Worm (Caenorhabditis elegans) whole organism, L1 larva: ENCODE measurements around the gene pot-1.

Experiments used
- F16B12.6 ChIP-seq: fragments of 150-350 bp; optimal IDR thresholded peaks from 2 replicates; lab custom pipeline; 2014; ENCODE audit warnings: missing biosample characterization, missing genetic modification characterization
- Y116A8C.19 ChIP-seq: sonication (generic microtip); optimal IDR thresholded peaks from 2 replicates; lab custom pipeline; 2016; ENCODE audit warnings: missing compliant biosample characterization, missing genetic modification characterization, borderline replicate concordance
- aha-1 ChIP-seq: fragments of 150-350 bp; optimal IDR thresholded peaks from 2 replicates; lab custom pipeline; 2014; ENCODE audit warnings: missing biosample characterization, missing genetic modification characterization
- alr-1 ChIP-seq: fragments of 200-800 bp; sonication (Bioruptor generic); optimal IDR thresholded peaks from 2 replicates; lab custom pipeline; 2018; ENCODE audit warnings: borderline replicate concordance, mild to moderate bottlenecking, missing genetic modification characterization, missing compliant biosample characterization
- aly-2 ChIP-seq: fragments of 150-350 bp; optimal IDR thresholded peaks from 2 replicates; lab custom pipeline; 2014; ENCODE audit warnings: missing biosample characterization, missing genetic modification characterization
- ama-1 ChIP-seq: fragments of 150-350 bp; optimal IDR thresholded peaks from 2 replicates; lab custom pipeline; 2014
- blmp-1 ChIP-seq: fragments of 150-350 bp; optimal IDR thresholded peaks from 2 replicates; lab custom pipeline; 2014; ENCODE audit warnings: missing biosample characterization, missing genetic modification characterization
- ceh-63 ChIP-seq: fragments of 200-800 bp; sonication (Bioruptor generic); optimal IDR thresholded peaks from 2 replicates; lab custom pipeline; 2018; ENCODE audit warnings: mild to moderate bottlenecking, missing genetic modification characterization, missing compliant biosample characterization
- ceh-82 ChIP-seq, 3 experiments: fragments of 150-350 bp in 1 of 3; sonication (generic microtip) in 2 of 3; optimal IDR thresholded peaks; 2 replicates each; lab custom pipeline; 2014 to 2017; ENCODE audit warnings: missing biosample characterization in 3 of 3, missing genetic modification characterization in 3 of 3
- ces-1 ChIP-seq: fragments of 150-350 bp; optimal IDR thresholded peaks from 2 replicates; lab custom pipeline; 2014; ENCODE audit warnings: missing biosample characterization, missing genetic modification reagents, missing genetic modification characterization
- dpl-1 ChIP-seq, 3 experiments: fragments of 150-350 bp in 2 of 3; sonication (generic microtip) in 1 of 3; optimal IDR thresholded peaks; 2 replicates each; lab custom pipeline; 2014 to 2017; ENCODE audit warnings: missing biosample characterization in 3 of 3, missing genetic modification characterization in 3 of 3, missing genetic modification reagents in 3 of 3
- efl-1 ChIP-seq, 4 experiments: fragments of 150-350 bp; optimal IDR thresholded peaks in 3 of 4; peaks in 1 of 4; 1 replicate in 1 of 4; 2 replicates in 3 of 4; lab custom pipeline; 2014; ENCODE audit warnings: missing biosample characterization in 2 of 4, missing genetic modification characterization in 2 of 4, missing genetic modification reagents in 2 of 4
- efl-3 ChIP-seq: fragments of 200-800 bp; sonication (Bioruptor generic); optimal IDR thresholded peaks from 2 replicates; lab custom pipeline; 2018; ENCODE audit warnings: mild to moderate bottlenecking, missing genetic modification characterization, missing compliant biosample characterization
- egl-13 ChIP-seq: sonication (generic microtip); optimal IDR thresholded peaks from 2 replicates; lab custom pipeline; 2016; ENCODE audit warnings: missing genotype, missing genetic modification reagents, missing genetic modification characterization, missing compliant biosample characterization
- egl-27 ChIP-seq, 2 experiments: fragments of 150-350 bp in 1 of 2; sonication (generic microtip); optimal IDR thresholded peaks; 3 replicates each; lab custom pipeline; 2017 to 2018; ENCODE audit warnings: missing biosample characterization in 2 of 2, missing genetic modification characterization in 2 of 2, missing genetic modification reagents in 2 of 2
- elt-2 ChIP-seq: sonication (generic microtip); optimal IDR thresholded peaks from 2 replicates; lab custom pipeline; 2016; ENCODE audit warnings: missing genetic modification characterization, mild to moderate bottlenecking, inconsistent platforms, missing compliant biosample characterization, missing genetic modification reagents
- elt-3 ChIP-seq, 6 experiments: fragments of 150-350 bp in 1 of 6; sonication (generic microtip); optimal IDR thresholded peaks; 2 replicates each; lab custom pipeline; 2017 to 2018; ENCODE audit warnings: missing biosample characterization in 6 of 6, missing genetic modification characterization in 6 of 6, inconsistent platforms in 1 of 6
- ets-5 ChIP-seq: fragments of 200-800 bp; sonication (Bioruptor generic); IDR thresholded peaks from 2 replicates; pipeline ENCODE4 v1.3.6; 2022; ENCODE audit warnings: missing genetic modification characterization, missing compliant biosample characterization
- fkh-10 ChIP-seq: sonication (generic microtip); optimal IDR thresholded peaks from 2 replicates; lab custom pipeline; 2017; ENCODE audit warnings: missing biosample characterization, missing genetic modification reagents, missing genetic modification characterization
- fkh-8 ChIP-seq: sonication (generic microtip); optimal IDR thresholded peaks from 2 replicates; lab custom pipeline; 2016; ENCODE audit warnings: mild to moderate bottlenecking, missing genetic modification characterization, missing compliant biosample characterization
- grh-1 ChIP-seq: fragments of 200-800 bp; sonication (Bioruptor generic); IDR thresholded peaks from 2 replicates; pipeline ENCODE4 v1.3.6; 2022; ENCODE audit warnings: missing genetic modification reagents, missing genetic modification characterization, missing compliant biosample characterization
- hlh-17 ChIP-seq: fragments of 200-800 bp; sonication (Bioruptor generic); optimal IDR thresholded peaks from 2 replicates; lab custom pipeline; 2018; ENCODE audit warnings: missing genetic modification characterization, mild to moderate bottlenecking, missing compliant biosample characterization, moderate library complexity, borderline replicate concordance
- hpl-2 ChIP-seq: fragments of 150-350 bp; optimal IDR thresholded peaks from 2 replicates; lab custom pipeline; 2014; ENCODE audit warnings: missing biosample characterization, missing genetic modification reagents, missing genetic modification characterization
- isw-1 ChIP-seq: fragments of 200-800 bp; sonication (Bioruptor generic); IDR thresholded peaks from 2 replicates; pipeline ENCODE4 v1.3.6; 2022; ENCODE audit warnings: missing genetic modification characterization, missing compliant biosample characterization
- lin-15B ChIP-seq: fragments of 150-350 bp; sonication (generic microtip); optimal IDR thresholded peaks from 3 replicates; lab custom pipeline; 2014; ENCODE audit warnings: missing biosample characterization, missing genetic modification characterization
- lin-35 ChIP-seq, 2 experiments: fragments of 150-350 bp; optimal IDR thresholded peaks; 2 replicates each; lab custom pipeline; 2014; ENCODE audit warnings: missing biosample characterization in 2 of 2, missing genetic modification characterization in 2 of 2, missing genetic modification reagents in 2 of 2
- lin-39 ChIP-seq: fragments of 150-350 bp; optimal IDR thresholded peaks from 2 replicates; lab custom pipeline; 2014; ENCODE audit warnings: missing biosample characterization, missing genetic modification reagents, missing genetic modification characterization
- lsy-2 ChIP-seq, 2 experiments: fragments of 150-350 bp; optimal IDR thresholded peaks; 2 replicates each; lab custom pipeline; 2014; ENCODE audit warnings: missing biosample characterization in 2 of 2, missing genetic modification characterization in 2 of 2
- mdl-1 ChIP-seq, 2 experiments: fragments of 150-350 bp; optimal IDR thresholded peaks; 2 replicates each; lab custom pipeline; 2014 to 2017; ENCODE audit warnings: missing biosample characterization in 2 of 2, missing genetic modification characterization in 2 of 2, inconsistent platforms in 1 of 2
- mef-2 ChIP-seq: fragments of 150-350 bp; optimal IDR thresholded peaks from 2 replicates; lab custom pipeline; 2014; ENCODE audit warnings: missing biosample characterization, missing genetic modification characterization
- mep-1 ChIP-seq: fragments of 150-350 bp; optimal IDR thresholded peaks from 2 replicates; lab custom pipeline; 2014; ENCODE audit warnings: missing biosample characterization, missing genetic modification characterization
- nhr-11 ChIP-seq: fragments of 150-350 bp; optimal IDR thresholded peaks from 2 replicates; lab custom pipeline; 2014; ENCODE audit warnings: missing biosample characterization, missing genetic modification characterization
- nhr-12 ChIP-seq: sonication (generic microtip); optimal IDR thresholded peaks from 2 replicates; lab custom pipeline; 2017; ENCODE audit warnings: missing biosample characterization, missing genetic modification characterization
- nhr-19 ChIP-seq: fragments of 200-800 bp; sonication (Bioruptor generic); conservative IDR thresholded peaks from 2 replicates; pipeline ENCODE4 v1.3.6; 2022; ENCODE audit warnings: missing genetic modification characterization, missing compliant biosample characterization
- nhr-20 ChIP-seq: sonication (generic microtip); optimal IDR thresholded peaks from 2 replicates; lab custom pipeline; 2016; ENCODE audit warnings: mild to moderate bottlenecking, missing genetic modification characterization, missing compliant biosample characterization
- nhr-28 ChIP-seq: fragments of 150-350 bp; optimal IDR thresholded peaks from 2 replicates; lab custom pipeline; 2014; ENCODE audit warnings: missing biosample characterization, missing genetic modification characterization
- nhr-47 ChIP-seq: sonication (generic microtip); optimal IDR thresholded peaks from 2 replicates; lab custom pipeline; 2016; ENCODE audit warnings: mild to moderate bottlenecking, missing genetic modification characterization, moderate library complexity, missing compliant biosample characterization
- nhr-71 ChIP-seq: sonication (generic microtip); optimal IDR thresholded peaks from 2 replicates; lab custom pipeline; 2016; ENCODE audit warnings: mild to moderate bottlenecking, missing genetic modification characterization, moderate library complexity, missing compliant biosample characterization
- nhr-77 ChIP-seq: fragments of 150-350 bp; optimal IDR thresholded peaks from 2 replicates; lab custom pipeline; 2014; ENCODE audit warnings: missing biosample characterization, missing genetic modification characterization
- nhr-85 ChIP-seq: sonication (generic microtip); peaks from one replicate; lab custom pipeline; 2016; ENCODE audit warnings: missing genetic modification characterization, inconsistent platforms, missing compliant biosample characterization
- nhr-90 ChIP-seq: sonication (generic microtip); optimal IDR thresholded peaks from 2 replicates; lab custom pipeline; 2016; ENCODE audit warnings: mild to moderate bottlenecking, missing genetic modification characterization, missing compliant biosample characterization; ENCODE audit not compliant: poor library complexity
- pag-3 ChIP-seq: sonication (generic microtip); optimal IDR thresholded peaks from 2 replicates; lab custom pipeline; 2017; ENCODE audit warnings: missing genetic modification characterization, mild to moderate bottlenecking, missing compliant biosample characterization, antibody characterized with exemption, borderline replicate concordance; ENCODE audit not compliant: insufficient read depth
- pax-3 ChIP-seq: fragments of 200-800 bp; sonication (Bioruptor generic); optimal IDR thresholded peaks from 2 replicates; lab custom pipeline; 2018; ENCODE audit warnings: mild to moderate bottlenecking, missing genetic modification characterization, moderate library complexity, missing compliant biosample characterization
- skn-1 ChIP-seq: fragments of 150-350 bp; optimal IDR thresholded peaks from 2 replicates; lab custom pipeline; 2014; ENCODE audit warnings: missing biosample characterization, missing genetic modification characterization
- snu-23 ChIP-seq: sonication (generic microtip); optimal IDR thresholded peaks from 2 replicates; lab custom pipeline; 2016; ENCODE audit warnings: missing genetic modification characterization, missing compliant biosample characterization
- swsn-7 ChIP-seq: sonication (generic microtip); optimal IDR thresholded peaks from 2 replicates; lab custom pipeline; 2016; ENCODE audit warnings: missing genetic modification characterization, missing compliant biosample characterization
- tlp-1 ChIP-seq: fragments of 150-350 bp; optimal IDR thresholded peaks from 2 replicates; lab custom pipeline; 2014; ENCODE audit warnings: missing biosample characterization, missing genetic modification characterization
- unc-30 ChIP-seq: sonication (generic microtip); optimal IDR thresholded peaks from 2 replicates; lab custom pipeline; 2017; ENCODE audit warnings: missing biosample characterization, missing genetic modification characterization
- unc-86 ChIP-seq: sonication (generic microtip); optimal IDR thresholded peaks from 2 replicates; lab custom pipeline; 2016; ENCODE audit warnings: missing genetic modification characterization, missing compliant biosample characterization
- unc-98 ChIP-seq: fragments of 200-800 bp; sonication (Bioruptor generic); IDR thresholded peaks from 2 replicates; pipeline ENCODE4 v1.3.6; 2022; ENCODE audit warnings: missing genetic modification characterization, missing compliant biosample characterization
- xbp-1 ChIP-seq: sonication (generic microtip); optimal IDR thresholded peaks from 2 replicates; lab custom pipeline; 2016; ENCODE audit warnings: missing genetic modification characterization, missing compliant biosample characterization
- zag-1 ChIP-seq: fragments of 150-350 bp; optimal IDR thresholded peaks from 2 replicates; lab custom pipeline; 2014; ENCODE audit warnings: missing biosample characterization, missing genetic modification characterization
- zip-4 ChIP-seq: fragments of 200-800 bp; sonication (Bioruptor generic); optimal IDR thresholded peaks from 2 replicates; lab custom pipeline; 2018; ENCODE audit warnings: mild to moderate bottlenecking, missing genetic modification characterization, moderate library complexity, missing compliant biosample characterization

pot-1 gene

DNA sequence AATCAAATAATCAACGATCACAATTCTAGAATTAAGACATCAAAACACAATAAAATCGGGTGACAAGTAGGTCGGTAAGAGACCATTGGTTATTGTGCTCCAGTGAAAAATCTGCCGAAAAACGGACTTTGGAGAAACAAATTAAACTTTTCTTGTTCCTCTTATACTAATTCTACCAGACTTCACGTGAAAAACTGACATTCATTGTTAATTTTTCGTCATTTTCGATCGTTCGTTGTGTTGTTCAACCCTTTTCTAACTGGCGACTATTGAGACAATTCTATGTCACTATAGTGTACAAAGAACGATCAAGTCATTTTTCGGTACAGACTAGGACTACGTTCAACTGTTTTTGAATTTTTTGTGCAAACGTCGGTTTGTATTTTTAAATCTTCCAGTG is 13.0 kb downstream of the pot-1 start:
- no peak for TF ChIP-seq hpl-2 (GFP tag; lab: Kevin White, UChicago)
- peak; percentile 18 for TF ChIP-seq nhr-77
- TF ChIP-seq zip-4 (GFP tag; lab: Kevin White, UChicago), result no peak
- TF ChIP-seq aha-1 (tag; lab: Kevin White, UChicago), result no peak
- TF ChIP-seq F16B12.6, result no peak
- no peak for TF ChIP-seq fkh-8 (tag; lab: Kevin White, UChicago)
- no peak for TF ChIP-seq unc-98 (GFP tag; lab: Robert Waterston, UW)
- no peak for TF ChIP-seq zag-1
- TF ChIP-seq nhr-71, result peak; percentile 66
- TF ChIP-seq unc-86 (tag; lab: Kevin White, UChicago), result no peak
- TF ChIP-seq ama-1, result no peak
- no peak for TF ChIP-seq lin-39 (tag; lab: Kevin White, UChicago)
- TF ChIP-seq fkh-10 (GFP tag; lab: Kevin White, UChicago), result no peak
- TF ChIP-seq swsn-7 (tag; lab: Kevin White, UChicago), result peak; percentile 7
- TF ChIP-seq alr-1, result no peak
- no peak for TF ChIP-seq isw-1 (GFP tag; lab: Robert Waterston, UW)
- TF ChIP-seq snu-23 (GFP tag; lab: Kevin White, UChicago), result peak; percentile 52
- peak; percentile 98 for TF ChIP-seq nhr-19
- no peak for TF ChIP-seq mef-2 (tag; lab: Kevin White, UChicago)
- no peak for TF ChIP-seq efl-3 (GFP tag; lab: Kevin White, UChicago)
- peak; percentile 91 for TF ChIP-seq nhr-85 (tag; lab: Kevin White, UChicago)
- no peak for TF ChIP-seq tlp-1 (tag; lab: Kevin White, UChicago)
- TF ChIP-seq lin-15B (tag; lab: Kevin White, UChicago), result no peak
- no peak for TF ChIP-seq egl-27 (tag; optimal IDR thresholded peaks at IDR 0.05; lab: Kevin White, UChicago)
- TF ChIP-seq pag-3 (tag; lab: Kevin White, UChicago), result no peak
- TF ChIP-seq efl-1 (optimal IDR thresholded peaks at IDR 0.05; lab: Kevin White, UChicago), result peak in 1 of 2 experiments; percentile 11
- TF ChIP-seq efl-1 (GFP tag; optimal IDR thresholded peaks at IDR 0.05 in 1 of 2; lab: Kevin White, UChicago), result peak in 1 of 2 experiments; percentile 93
- peak; percentile 71 for TF ChIP-seq nhr-20 (tag; lab: Kevin White, UChicago)
- TF ChIP-seq mep-1 (tag; lab: Kevin White, UChicago), result peak; percentile 12
- TF ChIP-seq xbp-1 (tag; lab: Kevin White, UChicago), result peak; percentile 30
- no peak for TF ChIP-seq dpl-1 (GFP tag; optimal IDR thresholded peaks at IDR 0.05; lab: Kevin White, UChicago)
- TF ChIP-seq ceh-82 (tag; optimal IDR thresholded peaks at IDR 0.05; lab: Kevin White, UChicago), result no peak
- TF ChIP-seq egl-13 (tag; lab: Kevin White, UChicago), result no peak
- TF ChIP-seq pax-3 (tag; lab: Kevin White, UChicago), result no peak
- 0 out of 2 replicates have a peak, but pooled peaks have one; percentile 6 for TF ChIP-seq grh-1 (GFP tag; lab: Robert Waterston, UW)
- TF ChIP-seq lsy-2 (tag; optimal IDR thresholded peaks at IDR 0.05; lab: Kevin White, UChicago), result peak; percentile 5 to 36
- no peak for TF ChIP-seq aly-2
- TF ChIP-seq hlh-17 (GFP tag; lab: Kevin White, UChicago), result no peak
- TF ChIP-seq mdl-1 (tag; optimal IDR thresholded peaks at IDR 0.05; lab: Kevin White, UChicago), result no peak
- no peak for TF ChIP-seq Y116A8C.19 (tag; lab: Kevin White, UChicago)
- no peak for TF ChIP-seq unc-30 (tag; lab: Kevin White, UChicago)
- TF ChIP-seq elt-2 (tag; lab: Kevin White, UChicago), result peak; percentile 64
- peak in 2 of 6 experiments; percentile 29 to 52 for TF ChIP-seq elt-3 (tag; optimal IDR thresholded peaks at IDR 0.05; lab: Kevin White, UChicago)
- peak; percentile 41 for TF ChIP-seq blmp-1 (tag; lab: Kevin White, UChicago)
- peak in 1 of 2 experiments; percentile 73 for TF ChIP-seq lin-35 (GFP tag; optimal IDR thresholded peaks at IDR 0.05; lab: Kevin White, UChicago)
- no peak for TF ChIP-seq nhr-28 (tag; lab: Kevin White, UChicago)
- no peak for TF ChIP-seq nhr-11 (tag; lab: Kevin White, UChicago)
- no peak for TF ChIP-seq ceh-63 (GFP tag; lab: Kevin White, UChicago)
- no peak for TF ChIP-seq nhr-12
- TF ChIP-seq nhr-47 (tag; lab: Kevin White, UChicago), result peak; percentile 23
- TF ChIP-seq nhr-90 (tag; lab: Kevin White, UChicago), result peak; percentile 58
- no peak for TF ChIP-seq skn-1 (tag; lab: Kevin White, UChicago)
- no peak for TF ChIP-seq ets-5 (GFP tag; lab: Robert Waterston, UW)
- no peak for TF ChIP-seq ces-1 (GFP tag; lab: Kevin White, UChicago)
